Worm (Caenorhabditis elegans) whole organism, late embryonic: ENCODE data around the gene K08F4.12.

Experiments
- ahr-1 ChIP-seq: sonication (generic microtip); optimal IDR thresholded peaks from 2 replicates; lab custom pipeline; 2016; ENCODE audit warnings: missing genetic modification characterization, missing compliant biosample characterization
- ama-1 ChIP-seq: fragments of 150-350 bp; optimal IDR thresholded peaks from 2 replicates; lab custom pipeline; 2014
- ceh-18 ChIP-seq: sonication (generic microtip); optimal IDR thresholded peaks from 2 replicates; lab custom pipeline; 2016; ENCODE audit warnings: missing genetic modification characterization, missing compliant biosample characterization
- ceh-48 ChIP-seq: sonication (generic microtip); optimal IDR thresholded peaks from 2 replicates; lab custom pipeline; 2016; ENCODE audit warnings: missing genetic modification characterization, inconsistent platforms, missing compliant biosample characterization
- hlh-30 ChIP-seq: sonication (generic microtip); optimal IDR thresholded peaks from 2 replicates; lab custom pipeline; 2017; ENCODE audit warnings: antibody characterized with exemption, missing genetic modification characterization, missing compliant biosample characterization; ENCODE audit not compliant: insufficient read depth
- odd-2 ChIP-seq: sonication (generic microtip); optimal IDR thresholded peaks from 2 replicates; lab custom pipeline; 2017; ENCODE audit warnings: antibody characterized with exemption, mild to moderate bottlenecking, missing genetic modification characterization, missing compliant biosample characterization
- pag-3 ChIP-seq: sonication (generic microtip); optimal IDR thresholded peaks from 2 replicates; lab custom pipeline; 2016; ENCODE audit warnings: missing compliant biosample characterization, missing genetic modification characterization, borderline replicate concordance
- pqm-1 ChIP-seq: sonication (generic microtip); optimal IDR thresholded peaks from 2 replicates; lab custom pipeline; 2016; ENCODE audit warnings: missing genetic modification characterization, missing compliant biosample characterization

DNA sequence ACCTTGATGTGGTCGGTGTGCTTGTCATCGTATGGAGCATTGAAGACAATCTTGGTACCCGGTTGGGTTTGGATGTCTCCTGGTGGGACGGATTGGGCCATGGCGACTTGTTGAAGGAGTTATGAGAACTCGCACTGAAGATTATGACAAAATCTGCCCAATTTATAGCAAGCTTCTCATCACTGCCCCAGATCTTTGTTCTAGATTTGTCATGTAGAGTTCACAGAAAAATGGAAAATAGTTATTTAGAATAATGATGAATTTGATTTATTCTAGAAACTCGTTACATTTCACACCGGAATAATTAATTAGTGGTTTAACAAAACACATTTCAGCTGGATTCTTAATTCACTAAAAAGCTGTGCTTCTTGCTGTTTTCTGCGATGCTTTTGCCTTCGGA lies 5.7 kb downstream of the K08F4.12 start, which contains the start of gene msp-38:
- TF ChIP-seq ceh-18 (tag; lab: Kevin White, UChicago), result no peak
- no peak for TF ChIP-seq ama-1 (lab: Kevin White, UChicago)
- TF ChIP-seq odd-2 (tag; lab: Kevin White, UChicago), result no peak
- TF ChIP-seq pqm-1 (tag; lab: Kevin White, UChicago), result no peak
- TF ChIP-seq hlh-30 (tag; lab: Kevin White, UChicago), result no peak
- no peak for TF ChIP-seq ceh-48
- TF ChIP-seq pag-3 (tag; lab: Kevin White, UChicago), result no peak
- no peak for TF ChIP-seq ahr-1 (tag; lab: Kevin White, UChicago)
